Fruit fly (Drosophila melanogaster) whole organism, prepupa: ENCODE results near the gene capt.

Source experiments
- Blimp-1 ChIP-seq: fragments of 200-800 bp; sonication (Bioruptor generic); optimal IDR thresholded peaks from 3 replicates; lab custom pipeline; 2017; ENCODE audit warnings: missing biosample characterization, missing genetic modification characterization, mild to moderate bottlenecking, moderate library complexity, missing genetic modification reagents
- CG10631 ChIP-seq: fragments of 200-800 bp; sonication (Bioruptor generic); optimal IDR thresholded peaks from 2 replicates; lab custom pipeline; 2016; ENCODE audit warnings: missing biosample characterization, missing genetic modification characterization
- CG10669 ChIP-seq: fragments of 200-800 bp; sonication (Bioruptor generic); optimal IDR thresholded peaks from 3 replicates; lab custom pipeline; 2018; ENCODE audit warnings: missing biosample characterization, mild to moderate bottlenecking, missing genetic modification characterization, moderate library complexity
- CG11294 ChIP-seq: fragments of 200-800 bp; sonication (Bioruptor generic); IDR thresholded peaks from 2 replicates; pipeline ENCODE4 v1.3.6; 2022; ENCODE audit warnings: missing biosample characterization, missing genetic modification characterization
- CG11762 ChIP-seq: fragments of 200-800 bp; sonication (Bioruptor generic); optimal IDR thresholded peaks from 3 replicates; lab custom pipeline; 2016; ENCODE audit warnings: missing biosample characterization, missing genetic modification characterization; ENCODE audit not compliant: insufficient read depth
- CG15336 ChIP-seq: fragments of 200-800 bp; sonication (Bioruptor generic); IDR thresholded peaks from 2 replicates; pipeline ENCODE4 v1.3.6; 2022; ENCODE audit warnings: missing biosample characterization, missing genetic modification characterization
- CG1621 ChIP-seq: fragments of 200-800 bp; sonication (Bioruptor generic); optimal IDR thresholded peaks from 3 replicates; lab custom pipeline; 2018; ENCODE audit warnings: missing biosample characterization, mild to moderate bottlenecking, missing genetic modification characterization
- CG31627 ChIP-seq: fragments of 200-800 bp; sonication (Bioruptor generic); optimal IDR thresholded peaks from 3 replicates; lab custom pipeline; 2016; ENCODE audit warnings: missing biosample characterization, missing genetic modification characterization
- CG32006 ChIP-seq: fragments of 200-800 bp; sonication (Bioruptor generic); optimal IDR thresholded peaks from 3 replicates; lab custom pipeline; 2017; ENCODE audit warnings: missing biosample characterization, mild to moderate bottlenecking, missing genetic modification characterization
- CG34406 ChIP-seq: fragments of 200-800 bp; sonication (Bioruptor generic); optimal IDR thresholded peaks from 3 replicates; lab custom pipeline; 2016; ENCODE audit warnings: missing biosample characterization, missing genetic modification characterization
- CG3919 ChIP-seq: fragments of 200-800 bp; sonication (Bioruptor generic); optimal IDR thresholded peaks from 3 replicates; lab custom pipeline; 2016; ENCODE audit warnings: missing biosample characterization, missing genetic modification characterization
- CG4318 ChIP-seq: fragments of 200-800 bp; sonication (Bioruptor generic); optimal IDR thresholded peaks from 3 replicates; lab custom pipeline; 2017; ENCODE audit warnings: missing biosample characterization, mild to moderate bottlenecking, missing genetic modification characterization
- CG6163 ChIP-seq: fragments of 200-800 bp; sonication (Bioruptor generic); IDR thresholded peaks from 3 replicates; pipeline ENCODE4 v1.3.6; 2022; ENCODE audit warnings: missing biosample characterization, missing genetic modification characterization
- CG6276 ChIP-seq: fragments of 200-800 bp; sonication (Bioruptor generic); optimal IDR thresholded peaks from 2 replicates; lab custom pipeline; 2017; ENCODE audit warnings: missing biosample characterization, mild to moderate bottlenecking, missing genetic modification characterization
- CG6792 ChIP-seq: fragments of 200-800 bp; sonication (Bioruptor generic); optimal IDR thresholded peaks from 3 replicates; lab custom pipeline; 2016; ENCODE audit warnings: missing biosample characterization, missing genetic modification characterization
- CG6808 ChIP-seq: fragments of 200-800 bp; sonication (Bioruptor generic); optimal IDR thresholded peaks from 3 replicates; lab custom pipeline; 2017; ENCODE audit warnings: missing biosample characterization, missing genetic modification characterization, mild to moderate bottlenecking, moderate library complexity, missing genetic modification reagents
- CG6854 ChIP-seq: fragments of 200-800 bp; sonication (Bioruptor generic); optimal IDR thresholded peaks from 2 replicates; lab custom pipeline; 2017; ENCODE audit warnings: missing biosample characterization, mild to moderate bottlenecking, missing genetic modification characterization
- CG8119 ChIP-seq: fragments of 200-800 bp; sonication (Bioruptor generic); IDR thresholded peaks from 3 replicates; pipeline ENCODE4 v1.3.6; 2022; ENCODE audit warnings: missing biosample characterization, missing genetic modification characterization
- CG8632 ChIP-seq: fragments of 200-800 bp; sonication (Bioruptor generic); optimal IDR thresholded peaks from 3 replicates; lab custom pipeline; 2016; ENCODE audit warnings: missing biosample characterization, missing genetic modification characterization
- Eip75B ChIP-seq: fragments of 200-800 bp; sonication (Bioruptor generic); optimal IDR thresholded peaks from 3 replicates; lab custom pipeline; 2016; ENCODE audit warnings: missing biosample characterization, missing genetic modification characterization
- Eip78C ChIP-seq: fragments of 200-800 bp; sonication (Bioruptor generic); peaks from one replicate; lab custom pipeline; 2016; ENCODE audit warnings: missing biosample characterization, missing genetic modification characterization
- Eip93F ChIP-seq: fragments of 200-800 bp; sonication (Bioruptor generic); optimal IDR thresholded peaks from 2 replicates; lab custom pipeline; 2016; ENCODE audit warnings: missing biosample characterization, mild to moderate bottlenecking, missing genetic modification characterization
- Ets21C ChIP-seq: fragments of 200-800 bp; sonication (Bioruptor generic); optimal IDR thresholded peaks from 3 replicates; lab custom pipeline; 2016; ENCODE audit warnings: missing biosample characterization, missing genetic modification characterization
- Ets96B ChIP-seq: fragments of 200-800 bp; optimal IDR thresholded peaks from 2 replicates; lab custom pipeline; 2019; ENCODE audit warnings: missing biosample characterization, mild to moderate bottlenecking, missing genetic modification characterization, moderate library complexity
- Gug ChIP-seq: fragments of 200-800 bp; sonication (Bioruptor generic); IDR thresholded peaks from 2 replicates; pipeline ENCODE4 v1.3.6; 2022; ENCODE audit warnings: missing biosample characterization, missing genetic modification characterization
- Hr38 ChIP-seq: sonication (Bioruptor generic); optimal IDR thresholded peaks from 2 replicates; lab custom pipeline; 2016; ENCODE audit warnings: missing biosample characterization, missing genetic modification characterization
- Hr39 ChIP-seq: fragments of 200-800 bp; sonication (Bioruptor generic); optimal IDR thresholded peaks from 2 replicates; lab custom pipeline; 2016; ENCODE audit warnings: missing biosample characterization, missing genetic modification characterization
- Hr4 ChIP-seq: fragments of 200-800 bp; sonication (Bioruptor generic); optimal IDR thresholded peaks from 3 replicates; lab custom pipeline; 2016; ENCODE audit warnings: missing biosample characterization, missing genetic modification characterization
- Lpt ChIP-seq: fragments of 200-800 bp; sonication (Bioruptor generic); optimal IDR thresholded peaks from 3 replicates; lab custom pipeline; 2016; ENCODE audit warnings: missing biosample characterization, missing genetic modification characterization
- Met ChIP-seq: fragments of 200-800 bp; sonication (Bioruptor generic); optimal IDR thresholded peaks from 3 replicates; lab custom pipeline; 2016; ENCODE audit warnings: missing biosample characterization, missing genetic modification characterization
- OdsH ChIP-seq: fragments of 200-800 bp; sonication (Bioruptor generic); optimal IDR thresholded peaks from 3 replicates; lab custom pipeline; 2016; ENCODE audit warnings: missing biosample characterization, missing genetic modification characterization
- Sox14 ChIP-seq: fragments of 200-800 bp; sonication (Bioruptor generic); optimal IDR thresholded peaks from 3 replicates; lab custom pipeline; 2016; ENCODE audit warnings: missing biosample characterization, missing genetic modification characterization
- cyc ChIP-seq: fragments of 200-800 bp; sonication (Bioruptor generic); optimal IDR thresholded peaks from 3 replicates; lab custom pipeline; 2016; ENCODE audit warnings: missing biosample characterization, missing genetic modification characterization
- eg ChIP-seq: fragments of 200-800 bp; sonication (Bioruptor generic); IDR thresholded peaks from 3 replicates; pipeline ENCODE4 v1.3.6; 2022; ENCODE audit warnings: missing biosample characterization, missing genetic modification characterization
- esn ChIP-seq: fragments of 200-800 bp; sonication (Bioruptor generic); optimal IDR thresholded peaks from 2 replicates; lab custom pipeline; 2016; ENCODE audit warnings: missing biosample characterization, mild to moderate bottlenecking, missing genetic modification characterization, moderate library complexity
- fd85E ChIP-seq: fragments of 200-800 bp; sonication (Bioruptor generic); optimal IDR thresholded peaks from 3 replicates; lab custom pipeline; 2016; ENCODE audit warnings: missing biosample characterization, missing genetic modification characterization
- fkh ChIP-seq: fragments of 200-800 bp; sonication (Bioruptor generic); optimal IDR thresholded peaks from 3 replicates; lab custom pipeline; 2017; ENCODE audit warnings: missing biosample characterization, mild to moderate bottlenecking, missing genetic modification characterization, moderate library complexity
- spab ChIP-seq: fragments of 200-800 bp; sonication (Bioruptor generic); optimal IDR thresholded peaks from 2 replicates; lab custom pipeline; 2017; ENCODE audit warnings: missing biosample characterization, mild to moderate bottlenecking, missing genetic modification characterization, missing genetic modification reagents
- ss ChIP-seq, 2 experiments: fragments of 200-800 bp; sonication (Bioruptor generic); optimal IDR thresholded peaks; 2 replicates in 1 of 2; 3 replicates in 1 of 2; lab custom pipeline; 2017 to 2018; ENCODE audit warnings: mild to moderate bottlenecking in 2 of 2, missing biosample characterization in 2 of 2, missing genetic modification characterization in 2 of 2, moderate library complexity in 1 of 2
- svp ChIP-seq: fragments of 200-800 bp; sonication (Bioruptor generic); peaks from one replicate; lab custom pipeline; 2016; ENCODE audit warnings: missing biosample characterization, missing genetic modification characterization
- topi ChIP-seq: fragments of 200-800 bp; sonication (Bioruptor generic); optimal IDR thresholded peaks from 3 replicates; lab custom pipeline; 2016; ENCODE audit warnings: missing biosample characterization, missing genetic modification characterization

Gene capt

DNA sequence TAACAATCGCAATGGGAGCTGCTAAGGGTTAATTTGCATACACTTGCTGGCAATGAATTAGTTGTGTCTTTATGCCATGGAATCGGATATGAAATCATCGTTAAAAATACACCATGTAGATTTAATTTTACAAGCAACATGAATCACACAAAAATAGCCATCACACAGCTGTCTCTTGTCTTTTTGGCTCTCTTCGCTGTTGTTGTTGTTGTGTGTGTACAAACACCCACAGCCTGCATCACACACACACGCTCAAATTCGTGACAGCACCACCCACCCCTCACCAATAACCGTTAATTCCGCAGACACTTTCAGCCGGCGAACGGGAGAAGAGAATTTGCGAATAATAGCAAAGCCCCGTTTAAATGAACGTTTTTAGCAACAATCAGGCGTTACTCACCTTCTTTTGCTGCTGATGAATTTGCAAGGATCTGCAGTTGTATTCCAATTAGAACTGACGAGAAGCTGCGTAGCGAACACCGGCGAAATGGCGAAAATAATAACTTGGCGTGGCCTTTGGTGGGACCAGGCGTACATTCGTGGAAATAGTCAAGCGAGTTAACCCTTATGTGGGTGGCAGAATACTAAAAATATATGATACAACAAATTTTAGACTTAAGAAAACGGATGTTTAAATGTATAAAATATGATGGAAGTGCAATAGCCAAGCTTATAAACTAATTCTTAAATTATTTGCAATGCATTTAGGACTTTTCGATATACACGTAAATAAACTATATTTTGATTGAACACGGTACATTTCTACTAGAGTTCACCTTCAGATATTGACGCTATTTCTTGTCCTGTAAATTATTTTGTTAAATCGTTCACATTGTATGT lies at the start of gene capt (continued):
- TF ChIP-seq CG15336 (GFP tag; lab: Robert Waterston, UW), result peak; percentile 37; the same call in 1 of the 2 replicates
- no peak for TF ChIP-seq Gug (GFP tag; lab: Robert Waterston, UW)
- no peak for TF ChIP-seq CG10669 (GFP tag; lab: Kevin White, UChicago)
- no peak for TF ChIP-seq CG3919 (GFP tag; lab: Kevin White, UChicago)
- peak; percentile 65 for TF ChIP-seq CG31627 (GFP tag; lab: Kevin White, UChicago)
- TF ChIP-seq CG34406 (GFP tag; lab: Kevin White, UChicago), result peak; percentile 27
- no peak for TF ChIP-seq CG32006 (GFP tag; lab: Kevin White, UChicago)
- no peak for TF ChIP-seq CG11762 (GFP tag; lab: Kevin White, UChicago)
- no peak for TF ChIP-seq Hr38 (GFP tag; lab: Kevin White, UChicago)
- no peak for TF ChIP-seq CG8632 (GFP tag; lab: Kevin White, UChicago)

DNA sequence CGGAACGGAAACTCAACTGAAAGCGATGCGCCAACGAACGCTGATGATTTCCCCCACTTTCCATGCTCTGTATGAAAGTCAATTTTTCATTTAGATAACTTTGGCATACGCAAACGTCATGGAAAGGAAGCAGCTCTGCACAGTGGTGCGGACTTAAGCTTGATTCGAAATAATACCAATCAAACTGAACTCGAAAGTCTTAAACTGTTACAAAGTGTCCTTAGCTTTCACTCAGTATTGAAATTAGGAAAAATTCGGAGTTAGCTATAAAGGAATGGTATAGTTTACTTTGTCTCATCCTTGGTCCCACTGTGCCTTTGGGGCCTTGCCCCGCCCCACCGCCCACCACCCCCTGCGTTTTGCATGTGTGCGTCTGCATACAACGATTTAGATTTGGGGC lies 49.4 kb upstream of the capt start:
- TF ChIP-seq Hr39 (peak; percentile 3), Eip93F (GFP tag; lab: Kevin White, UChicago) (no peak), Lpt (no peak), fd85E (GFP tag; lab: Kevin White, UChicago) (no peak), topi (no peak), Sox14 (GFP tag; lab: Kevin White, UChicago) (no peak), OdsH (GFP tag; lab: Kevin White, UChicago) (peak; percentile 45), esn (GFP tag; lab: Kevin White, UChicago) (peak; percentile 34), CG1621 (tag; lab: Kevin White, UChicago) (no peak), CG11294 (no peak), eg (0 out of 3 replicates have a peak, but pooled peaks have one; percentile 6), Ets21C (no peak), Eip78C (GFP tag; lab: Kevin White, UChicago) (peak; percentile 48), svp (peak; percentile 59), Hr4 (GFP tag; lab: Kevin White, UChicago) (peak; percentile 19), CG6163 (no peak), CG6808 (GFP tag; lab: Kevin White, UChicago) (no peak), spab (GFP tag; lab: Kevin White, UChicago) (no peak), fkh (GFP tag; lab: Kevin White, UChicago) (no peak), Ets96B (tag; lab: Kevin White, UChicago) (no peak), CG32006 (GFP tag; lab: Kevin White, UChicago) (peak; percentile 17), CG6792 (GFP tag; lab: Kevin White, UChicago) (no peak), CG10631 (GFP tag; lab: Kevin White, UChicago) (no peak), CG6276 (no peak), Met (GFP tag; lab: Kevin White, UChicago) (peak; percentile 24)

dm6 chr2L:1203915-1204314 lies 45.9 kb upstream of the capt start, which contains the start of gene CG14342:
TSS of gene CG14342 (plus strand) at chr2L:1204215.
- TF ChIP-seq Ets96B (tag; lab: Kevin White, UChicago) (no peak), CG15336 (GFP tag; lab: Robert Waterston, UW) (no peak), Ets21C (no peak), CG4318 (no peak), CG8119 (GFP tag; lab: Robert Waterston, UW) (no peak), ss (GFP tag; optimal IDR thresholded peaks at IDR 0.05; lab: Kevin White, UChicago) (no peak), Blimp-1 (GFP tag; lab: Kevin White, UChicago) (no peak), CG6854 (GFP tag; lab: Kevin White, UChicago) (no peak), eg (0 out of 3 replicates have a peak, but pooled peaks have one; percentile 12), svp (peak; percentile 45), cyc (GFP tag; lab: Kevin White, UChicago) (no peak), CG8632 (GFP tag; lab: Kevin White, UChicago) (peak; percentile 4), Eip78C (GFP tag; lab: Kevin White, UChicago) (peak; percentile 63), CG34406 (GFP tag; lab: Kevin White, UChicago) (peak; percentile 4), esn (GFP tag; lab: Kevin White, UChicago) (no peak), OdsH (GFP tag; lab: Kevin White, UChicago) (peak; percentile 12), Eip93F (GFP tag; lab: Kevin White, UChicago) (no peak), Lpt (no peak), Eip75B (no peak), CG6792 (GFP tag; lab: Kevin White, UChicago) (peak; percentile 21), CG6276 (no peak)
